Worm (Caenorhabditis elegans): ENCODE results near the gene C50F7.3.

C50F7.3 gene

DNA sequence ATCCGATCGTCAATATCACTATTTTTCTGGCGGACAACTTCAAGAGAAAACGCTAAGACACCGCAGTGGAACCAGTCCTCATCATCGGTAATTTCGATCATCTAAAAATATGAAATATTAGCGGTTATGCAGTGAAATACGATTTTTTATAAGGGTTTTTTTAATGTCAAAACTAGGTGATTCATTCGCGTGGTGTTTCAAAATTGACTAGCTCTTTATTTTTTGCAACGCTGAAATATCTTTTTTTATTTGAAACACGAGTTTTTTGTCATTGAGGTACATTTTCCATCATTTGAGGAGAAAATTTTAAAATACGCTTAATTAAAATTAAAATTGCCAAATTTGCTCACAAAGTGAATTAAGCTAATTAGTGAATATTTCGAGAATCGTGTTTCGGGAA is 27.4 kb downstream of the C50F7.3 start, which contains the start of gene dsb-3:
dsb-3 (minus strand) TSS at position 101 of the 400 bp plus-strand sequence.
- TF ChIP-seq ztf-11 (tag; optimal IDR thresholded peaks at IDR 0.05) (no peak), dpl-1 (GFP tag; optimal IDR thresholded peaks at IDR 0.05) (no peak), nhr-42 (GFP tag; IDR thresholded peaks at IDR 0.05) (no peak), nhr-76 (tag; optimal IDR thresholded peaks at IDR 0.05) (no peak), zip-11 (GFP tag; IDR thresholded peaks at IDR 0.05) (no peak), attf-4 (tag; optimal IDR thresholded peaks at IDR 0.05) (no peak), ceh-32 (tag; optimal IDR thresholded peaks at IDR 0.05; ENCODE audit: poor library complexity) (no peak), nhr-102 (tag; optimal IDR thresholded peaks at IDR 0.05) (no peak), daf-8 (GFP tag; IDR thresholded peaks at IDR 0.05) (no peak), daf-12 (tag; optimal IDR thresholded peaks at IDR 0.05) (no peak), hif-1 (tag; optimal IDR thresholded peaks at IDR 0.05) (no peak), mdl-1 (tag; optimal IDR thresholded peaks at IDR 0.05) (no peak), unc-130 (GFP tag; optimal IDR thresholded peaks at IDR 0.05) (no peak), nhr-48 (tag; optimal IDR thresholded peaks at IDR 0.05) (no peak), fos-1 (tag; optimal IDR thresholded peaks at IDR 0.05) (no peak), hlh-11 (tag; optimal IDR thresholded peaks at IDR 0.05) (no peak), ama-1 (optimal IDR thresholded peaks at IDR 0.05) (no peak), jun-1 (tag; optimal IDR thresholded peaks at IDR 0.05) (no peak)

- TF ChIP-seq nhr-48 (tag; optimal IDR thresholded peaks at IDR 0.05) (no peak), aly-2 (tag; optimal IDR thresholded peaks at IDR 0.05) (no peak), daf-19 (GFP tag; conservative IDR thresholded peaks at IDR 0.05) (no peak), ztf-11 (tag; optimal IDR thresholded peaks at IDR 0.05) (no peak), arid-1 (GFP tag; conservative IDR thresholded peaks at IDR 0.05) (no peak), nhr-28 (tag; optimal IDR thresholded peaks at IDR 0.05) (no peak), egl-43 (GFP tag; IDR thresholded peaks at IDR 0.05) (no peak), Y105C5A.15 (GFP tag; IDR thresholded peaks at IDR 0.05) (no peak), pqm-1 (tag; optimal IDR thresholded peaks at IDR 0.05) (no peak), nhr-77 (tag; optimal IDR thresholded peaks at IDR 0.05) (no peak), lin-1 (GFP tag; IDR thresholded peaks at IDR 0.05) (no peak), ceh-20 (GFP tag; IDR thresholded peaks at IDR 0.05) (no peak), hlh-30 (tag; optimal IDR thresholded peaks at IDR 0.05; ENCODE audit: insufficient read depth) (no peak), gei-8 (GFP tag; optimal IDR thresholded peaks at IDR 0.05) (no peak)
These were observed 28.0 kb downstream of the C50F7.3 start, which contains the start of gene del-7 for ce11 chrIV:7760117-7760516. Gene del-7, plus strand, starts transcription at chrIV:7760417.

- TF ChIP-seq spr-3 (GFP tag; optimal IDR thresholded peaks at IDR 0.05) (no peak), ama-1 (optimal IDR thresholded peaks at IDR 0.05) (no peak), nhr-76 (tag; optimal IDR thresholded peaks at IDR 0.05) (no peak), zfp-2 (tag; optimal IDR thresholded peaks at IDR 0.05) (no peak), Y5F2A.4 (GFP tag; optimal IDR thresholded peaks at IDR 0.05) (no peak), ZK546.5 (tag; optimal IDR thresholded peaks at IDR 0.05) (no peak), lin-1 (GFP tag; IDR thresholded peaks at IDR 0.05) (no peak), pha-4 (GFP tag; IDR thresholded peaks at IDR 0.05) (no peak), pha-4 (tag; optimal IDR thresholded peaks at IDR 0.05) (no peak), lin-29 (GFP tag; IDR thresholded peaks at IDR 0.05) (no peak), sdz-12 (GFP tag; optimal IDR thresholded peaks at IDR 0.05) (no peak), nhr-25 (tag; optimal IDR thresholded peaks at IDR 0.05; ENCODE audit: borderline replicate concordance, insufficient read depth) (no peak), Y48G9A.11 (GFP tag; IDR thresholded peaks at IDR 0.05) (no peak), ctbp-1 (GFP tag; IDR thresholded peaks at IDR 0.05) (no peak), ztf-11 (tag; optimal IDR thresholded peaks at IDR 0.05) (no peak), daf-19 (GFP tag; conservative IDR thresholded peaks at IDR 0.05) (no peak)
These were observed 31.6 kb downstream of the C50F7.3 start, which contains the start of the genes C46A5.6 and C46A5.1 for ce11 chrIV:7763748-7764147. Gene C46A5.6, minus strand, starts transcription at chrIV:7763848. Gene C46A5.1, plus strand, starts transcription at chrIV:7763931.
